Worm (Caenorhabditis elegans): ENCODE data around the gene F13E9.12.

DNA sequence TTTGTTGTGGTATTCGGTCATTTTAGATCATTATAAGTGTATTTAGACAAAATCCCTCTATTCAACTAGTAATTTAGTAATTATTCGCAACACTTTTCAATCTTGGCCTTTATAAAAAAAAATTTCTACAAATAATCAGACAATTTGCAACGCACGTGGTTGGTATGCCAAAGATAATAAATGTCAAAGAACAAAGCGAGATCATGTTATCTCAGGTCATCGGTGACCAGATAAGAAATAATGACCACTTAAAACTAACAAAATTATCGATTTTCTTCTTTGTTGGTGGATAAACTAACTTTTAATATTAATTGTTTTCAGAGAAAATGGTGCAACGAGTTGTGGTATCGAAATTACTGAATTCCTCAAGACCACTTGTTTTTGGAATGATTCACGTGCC lies 6.8 kb upstream of the F13E9.12 start, which contains the start of gene F13E9.13:
- no peak for TF ChIP-seq skn-1 (tag; optimal IDR thresholded peaks at IDR 0.05)
- no peak for TF ChIP-seq nhr-23 (tag; optimal IDR thresholded peaks at IDR 0.05)
- TF ChIP-seq lsy-2 (tag; optimal IDR thresholded peaks at IDR 0.05), result no peak
- TF ChIP-seq egl-27 (tag; optimal IDR thresholded peaks at IDR 0.05), result no peak
- no peak for TF ChIP-seq ztf-11 (tag; optimal IDR thresholded peaks at IDR 0.05)
- TF ChIP-seq lin-39 (tag; optimal IDR thresholded peaks at IDR 0.05), result no peak
- no peak for TF ChIP-seq unc-62 (GFP tag; optimal IDR thresholded peaks at IDR 0.05)
- TF ChIP-seq sem-4 (tag; optimal IDR thresholded peaks at IDR 0.05), result no peak
- TF ChIP-seq sma-9 (GFP tag; optimal IDR thresholded peaks at IDR 0.05), result peak; percentile 46
- no peak for TF ChIP-seq sma-9 (tag; optimal IDR thresholded peaks at IDR 0.05)
- no peak for TF ChIP-seq nhr-25 (tag; optimal IDR thresholded peaks at IDR 0.05)
- TF ChIP-seq nhr-129 (tag; optimal IDR thresholded peaks at IDR 0.05), result no peak
- TF ChIP-seq elt-1 (tag; optimal IDR thresholded peaks at IDR 0.05), result no peak
- TF ChIP-seq sma-3 (GFP tag; optimal IDR thresholded peaks at IDR 0.05), result no peak
